Worm (Caenorhabditis elegans) whole organism, L4/young adult: Measurements from ENCODE around the gene F01D5.8.

Source experiments
- W03F9.2 ChIP-seq: fragments of 150-350 bp; optimal IDR thresholded peaks from 2 replicates; lab custom pipeline; 2014; ENCODE audit warnings: missing biosample characterization, missing genetic modification characterization
- dao-5 ChIP-seq: sonication (generic microtip); optimal IDR thresholded peaks from 2 replicates; lab custom pipeline; 2016; ENCODE audit warnings: missing genotype, missing genetic modification characterization, moderate library complexity, missing compliant biosample characterization
- him-1 ChIP-seq: sonication (generic microtip); optimal IDR thresholded peaks from 2 replicates; lab custom pipeline; 2016; ENCODE audit warnings: missing genotype, missing genetic modification reagents, missing genetic modification characterization, missing compliant biosample characterization

DNA sequence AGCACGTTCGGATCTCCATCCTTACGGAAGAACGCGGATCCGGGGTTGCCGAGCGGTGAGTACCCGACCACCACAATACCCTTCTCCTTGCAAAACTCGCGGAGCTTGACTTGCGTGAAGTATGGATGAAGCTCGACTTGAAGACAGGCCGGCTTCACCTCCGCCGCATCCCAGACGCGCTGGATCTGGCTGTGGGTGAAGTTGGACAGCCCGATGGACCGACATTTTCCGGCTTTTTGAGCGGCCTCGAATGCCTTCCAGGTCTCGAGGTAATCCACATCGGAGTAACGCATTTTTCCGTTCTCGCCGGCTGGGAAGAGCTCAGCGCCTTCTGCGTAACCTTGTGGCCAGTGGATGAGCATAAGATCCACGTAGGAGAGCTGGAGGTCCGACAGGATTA lies 38.3 kb upstream of the F01D5.8 start:
- TF ChIP-seq W03F9.2 (tag; lab: Kevin White, UChicago) (no peak), dao-5 (tag; lab: Kevin White, UChicago) (no peak), him-1 (no peak)
